Fruit fly (Drosophila melanogaster) whole organism, prepupa: Measurements from ENCODE around the gene CG13884.

Experiments used
- CG6276 ChIP-seq: fragments of 200-800 bp; sonication (Bioruptor generic); optimal IDR thresholded peaks from 2 replicates; lab custom pipeline; 2017; ENCODE audit warnings: missing biosample characterization, mild to moderate bottlenecking, missing genetic modification characterization
- CG6808 ChIP-seq: fragments of 200-800 bp; sonication (Bioruptor generic); optimal IDR thresholded peaks from 3 replicates; lab custom pipeline; 2017; ENCODE audit warnings: missing biosample characterization, missing genetic modification characterization, mild to moderate bottlenecking, moderate library complexity, missing genetic modification reagents
- CG6854 ChIP-seq: fragments of 200-800 bp; sonication (Bioruptor generic); optimal IDR thresholded peaks from 2 replicates; lab custom pipeline; 2017; ENCODE audit warnings: missing biosample characterization, mild to moderate bottlenecking, missing genetic modification characterization
- CG9139 ChIP-seq: fragments of 200-800 bp; sonication (Bioruptor generic); optimal IDR thresholded peaks from 3 replicates; lab custom pipeline; 2017; ENCODE audit warnings: missing biosample characterization, mild to moderate bottlenecking, missing genetic modification characterization
- Eip75B ChIP-seq: fragments of 200-800 bp; sonication (Bioruptor generic); optimal IDR thresholded peaks from 3 replicates; lab custom pipeline; 2016; ENCODE audit warnings: missing biosample characterization, missing genetic modification characterization
- Hr39 ChIP-seq: fragments of 200-800 bp; sonication (Bioruptor generic); optimal IDR thresholded peaks from 2 replicates; lab custom pipeline; 2016; ENCODE audit warnings: missing biosample characterization, missing genetic modification characterization
- Met ChIP-seq: fragments of 200-800 bp; sonication (Bioruptor generic); optimal IDR thresholded peaks from 3 replicates; lab custom pipeline; 2016; ENCODE audit warnings: missing biosample characterization, missing genetic modification characterization
- OdsH ChIP-seq: fragments of 200-800 bp; sonication (Bioruptor generic); optimal IDR thresholded peaks from 3 replicates; lab custom pipeline; 2016; ENCODE audit warnings: missing biosample characterization, missing genetic modification characterization
- Sox15 ChIP-seq: fragments of 200-800 bp; sonication (Bioruptor generic); optimal IDR thresholded peaks from 3 replicates; lab custom pipeline; 2016; ENCODE audit warnings: missing biosample characterization, missing genetic modification characterization
- fkh ChIP-seq: fragments of 200-800 bp; sonication (Bioruptor generic); optimal IDR thresholded peaks from 3 replicates; lab custom pipeline; 2017; ENCODE audit warnings: missing biosample characterization, mild to moderate bottlenecking, missing genetic modification characterization, moderate library complexity

dm6 chr3L:340124-340523 is 26.1 kb downstream of the CG13884 start:
- no peak for TF ChIP-seq CG9139 (GFP tag; lab: Kevin White, UChicago)
- no peak for TF ChIP-seq OdsH (GFP tag; lab: Kevin White, UChicago)
- TF ChIP-seq CG6808 (GFP tag; lab: Kevin White, UChicago): no peak
- TF ChIP-seq Met (GFP tag; lab: Kevin White, UChicago): no peak
- no peak for TF ChIP-seq CG6854
- no peak for TF ChIP-seq Eip75B
- TF ChIP-seq CG6276 (GFP tag; lab: Kevin White, UChicago): no peak
- no peak for TF ChIP-seq Sox15 (GFP tag; lab: Kevin White, UChicago)
- TF ChIP-seq fkh: no peak
- TF ChIP-seq Hr39 (GFP tag; lab: Kevin White, UChicago): no peak
